Worm (Caenorhabditis elegans): Measurements from ENCODE around the gene dpy-11.

Gene dpy-11

ce11 chrV:6476026-6476425 is 39.0 kb downstream of the dpy-11 start:
- no peak for TF ChIP-seq F13C5.2 (tag; optimal IDR thresholded peaks at IDR 0.05)

- TF ChIP-seq tra-4 (tag; optimal IDR thresholded peaks at IDR 0.05) (no peak), scrt-1 (GFP tag; IDR thresholded peaks at IDR 0.05) (no peak), ceh-13 (GFP tag; optimal IDR thresholded peaks at IDR 0.05) (no peak), ceh-36 (tag; optimal IDR thresholded peaks at IDR 0.05) (no peak), F13C5.2 (tag; optimal IDR thresholded peaks at IDR 0.05) (no peak), hmg-4 (GFP tag; optimal IDR thresholded peaks at IDR 0.05) (no peak), hnd-1 (tag; optimal IDR thresholded peaks at IDR 0.05) (no peak), aly-1 (tag; optimal IDR thresholded peaks at IDR 0.05) (no peak), pes-1 (GFP tag; IDR thresholded peaks at IDR 0.05) (no peak), tbx-11 (GFP tag; IDR thresholded peaks at IDR 0.05) (no peak), tbx-37 (GFP tag; conservative IDR thresholded peaks at IDR 0.05) (no peak), ama-1 (optimal IDR thresholded peaks at IDR 0.05) (no peak), ets-7 (tag; optimal IDR thresholded peaks at IDR 0.05) (no peak), flt-1 (GFP tag; IDR thresholded peaks at IDR 0.05) (no peak), sea-1 (GFP tag; conservative IDR thresholded peaks at IDR 0.05) (no peak), B0310.2 (tag; optimal IDR thresholded peaks at IDR 0.05) (no peak)
Measured at ce11 chrV:6471208-6471607, 43.8 kb downstream of the dpy-11 start.

ce11 chrV:6467676-6468075 is 47.4 kb downstream of the dpy-11 start:
- TF ChIP-seq flt-1 (GFP tag; IDR thresholded peaks at IDR 0.05), result no peak
- TF ChIP-seq tra-4 (tag; optimal IDR thresholded peaks at IDR 0.05), result no peak
- TF ChIP-seq hnd-1 (tag; optimal IDR thresholded peaks at IDR 0.05), result no peak
- no peak for TF ChIP-seq tbx-11 (GFP tag; IDR thresholded peaks at IDR 0.05)
- no peak for TF ChIP-seq F13C5.2 (tag; optimal IDR thresholded peaks at IDR 0.05)
- TF ChIP-seq ceh-36 (tag; optimal IDR thresholded peaks at IDR 0.05), result no peak
- TF ChIP-seq ama-1 (optimal IDR thresholded peaks at IDR 0.05), result no peak
- TF ChIP-seq ets-7 (tag; optimal IDR thresholded peaks at IDR 0.05), result no peak
- TF ChIP-seq ceh-13 (GFP tag; optimal IDR thresholded peaks at IDR 0.05), result no peak
- no peak for TF ChIP-seq pes-1 (GFP tag; IDR thresholded peaks at IDR 0.05)
- no peak for TF ChIP-seq aly-1 (tag; optimal IDR thresholded peaks at IDR 0.05)

ce11 chrV:6464765-6465164 is 50.3 kb downstream of the dpy-11 start, which contains the start of gene unc-83:
Gene unc-83 (plus strand): TSS chrV:6465065.
- no peak for TF ChIP-seq hmg-4 (GFP tag; optimal IDR thresholded peaks at IDR 0.05)
- no peak for TF ChIP-seq ceh-13 (GFP tag; optimal IDR thresholded peaks at IDR 0.05)
- TF ChIP-seq tbx-37 (GFP tag; conservative IDR thresholded peaks at IDR 0.05), result no peak
- no peak for TF ChIP-seq hnd-1 (tag; optimal IDR thresholded peaks at IDR 0.05)
- TF ChIP-seq F13C5.2 (tag; optimal IDR thresholded peaks at IDR 0.05), result no peak
- TF ChIP-seq flt-1 (GFP tag; IDR thresholded peaks at IDR 0.05), result no peak

ce11 chrV:6464238-6464637 is 50.8 kb downstream of the dpy-11 start:
- no peak for TF ChIP-seq tbx-11 (GFP tag; IDR thresholded peaks at IDR 0.05)
- TF ChIP-seq ets-7 (tag; optimal IDR thresholded peaks at IDR 0.05), result no peak
- TF ChIP-seq hmbx-1 (tag; optimal IDR thresholded peaks at IDR 0.05), result no peak
- TF ChIP-seq ceh-36 (tag; optimal IDR thresholded peaks at IDR 0.05), result no peak
- TF ChIP-seq aly-1 (tag; optimal IDR thresholded peaks at IDR 0.05), result no peak
- no peak for TF ChIP-seq scrt-1 (GFP tag; IDR thresholded peaks at IDR 0.05)
- no peak for TF ChIP-seq tbx-37 (GFP tag; conservative IDR thresholded peaks at IDR 0.05)
- no peak for TF ChIP-seq hnd-1 (tag; optimal IDR thresholded peaks at IDR 0.05)
- TF ChIP-seq tra-4 (tag; optimal IDR thresholded peaks at IDR 0.05), result no peak
- TF ChIP-seq sea-1 (GFP tag; conservative IDR thresholded peaks at IDR 0.05), result no peak

ce11 chrV:6462606-6463005 is 52.4 kb downstream of the dpy-11 start:
- TF ChIP-seq hnd-1 (tag; optimal IDR thresholded peaks at IDR 0.05) (no peak), ceh-36 (tag; optimal IDR thresholded peaks at IDR 0.05) (no peak), scrt-1 (GFP tag; IDR thresholded peaks at IDR 0.05) (no peak), tbx-11 (GFP tag; IDR thresholded peaks at IDR 0.05) (no peak), F13C5.2 (tag; optimal IDR thresholded peaks at IDR 0.05) (no peak), tra-4 (tag; optimal IDR thresholded peaks at IDR 0.05) (no peak), sea-1 (GFP tag; conservative IDR thresholded peaks at IDR 0.05) (no peak), ama-1 (optimal IDR thresholded peaks at IDR 0.05) (no peak)
